Worm (Caenorhabditis elegans) whole organism, late embryonic: Measurements from ENCODE around the gene grld-1.

ENCODE experiments used
- C08G9.2 ChIP-seq: sonication (generic microtip); optimal IDR thresholded peaks from 2 replicates; lab custom pipeline; 2016; ENCODE audit warnings: mild to moderate bottlenecking, missing genetic modification characterization, moderate library complexity, missing compliant biosample characterization
- C38D4.7 ChIP-seq: fragments of 200-800 bp; sonication (Bioruptor generic); optimal IDR thresholded peaks from 2 replicates; lab custom pipeline; 2018; ENCODE audit warnings: mild to moderate bottlenecking, missing genetic modification characterization, moderate library complexity, missing compliant biosample characterization
- F13H6.1 ChIP-seq: sonication (generic microtip); optimal IDR thresholded peaks from 2 replicates; lab custom pipeline; 2016; ENCODE audit warnings: missing genetic modification characterization, missing compliant biosample characterization
- K02D7.2 ChIP-seq: sonication (generic microtip); optimal IDR thresholded peaks from 2 replicates; lab custom pipeline; 2017; ENCODE audit warnings: mild to moderate bottlenecking, missing genetic modification characterization, missing compliant biosample characterization
- T23F11.4 ChIP-seq: fragments of 200-800 bp; sonication (Bioruptor generic); optimal IDR thresholded peaks from 2 replicates; lab custom pipeline; 2018; ENCODE audit warnings: mild to moderate bottlenecking, missing genetic modification characterization, missing compliant biosample characterization
- ahr-1 ChIP-seq: sonication (generic microtip); optimal IDR thresholded peaks from 2 replicates; lab custom pipeline; 2016; ENCODE audit warnings: missing genetic modification characterization, missing compliant biosample characterization
- ceh-2 ChIP-seq: sonication (generic microtip); optimal IDR thresholded peaks from 2 replicates; lab custom pipeline; 2016; ENCODE audit warnings: missing genotype, missing genetic modification characterization, missing compliant biosample characterization
- ceh-30 ChIP-seq: fragments of 150-350 bp; optimal IDR thresholded peaks from 2 replicates; lab custom pipeline; 2014; ENCODE audit warnings: missing biosample characterization, missing genetic modification characterization
- ceh-34 ChIP-seq: sonication (generic microtip); optimal IDR thresholded peaks from 2 replicates; lab custom pipeline; 2016; ENCODE audit warnings: mild to moderate bottlenecking, missing genetic modification characterization, missing compliant biosample characterization
- ceh-45 ChIP-seq: fragments of 200-800 bp; sonication (Bioruptor generic); IDR thresholded peaks from 2 replicates; pipeline ENCODE4 v1.3.6; 2022; ENCODE audit warnings: missing genetic modification reagents, missing genetic modification characterization, missing compliant biosample characterization
- ceh-6 ChIP-seq: fragments of 200-800 bp; sonication (Bioruptor generic); optimal IDR thresholded peaks from 2 replicates; lab custom pipeline; 2018; ENCODE audit warnings: mild to moderate bottlenecking, missing genetic modification characterization, missing compliant biosample characterization
- ceh-9 ChIP-seq: sonication (generic microtip); optimal IDR thresholded peaks from 2 replicates; lab custom pipeline; 2016; ENCODE audit warnings: mild to moderate bottlenecking, missing genetic modification characterization, inconsistent platforms, missing compliant biosample characterization
- dve-1 ChIP-seq: sonication (generic microtip); optimal IDR thresholded peaks from 2 replicates; lab custom pipeline; 2017; ENCODE audit warnings: antibody characterized with exemption, mild to moderate bottlenecking, missing genetic modification characterization, missing compliant biosample characterization
- elt-2 ChIP-seq: sonication (generic microtip); optimal IDR thresholded peaks from 2 replicates; lab custom pipeline; 2016; ENCODE audit warnings: missing genetic modification reagents, missing genetic modification characterization, missing compliant biosample characterization
- elt-4 ChIP-seq: sonication (generic microtip); optimal IDR thresholded peaks from 2 replicates; lab custom pipeline; 2016; ENCODE audit warnings: missing genetic modification characterization, missing compliant biosample characterization
- fkh-10 ChIP-seq: fragments of 150-350 bp; optimal IDR thresholded peaks from 2 replicates; lab custom pipeline; 2014; ENCODE audit warnings: missing biosample characterization, missing genetic modification reagents, missing genetic modification characterization
- fkh-6 ChIP-seq: sonication (generic microtip); optimal IDR thresholded peaks from 2 replicates; lab custom pipeline; 2016; ENCODE audit warnings: missing genetic modification characterization, missing compliant biosample characterization
- gmeb-2 ChIP-seq: sonication (generic microtip); optimal IDR thresholded peaks from 2 replicates; lab custom pipeline; 2016; ENCODE audit warnings: missing genetic modification characterization, inconsistent platforms, missing compliant biosample characterization
- hlh-15 ChIP-seq: sonication (generic microtip); optimal IDR thresholded peaks from 2 replicates; lab custom pipeline; 2016; ENCODE audit warnings: missing genetic modification characterization, missing compliant biosample characterization
- hlh-30 ChIP-seq: sonication (generic microtip); optimal IDR thresholded peaks from 2 replicates; lab custom pipeline; 2017; ENCODE audit warnings: antibody characterized with exemption, missing genetic modification characterization, missing compliant biosample characterization; ENCODE audit not compliant: insufficient read depth
- lim-6 ChIP-seq: sonication (generic microtip); optimal IDR thresholded peaks from 2 replicates; lab custom pipeline; 2016; ENCODE audit warnings: missing genetic modification characterization, missing compliant biosample characterization
- nfya-1 ChIP-seq: sonication (generic microtip); optimal IDR thresholded peaks from 2 replicates; lab custom pipeline; 2017; ENCODE audit warnings: missing genetic modification characterization, mild to moderate bottlenecking, missing compliant biosample characterization, antibody characterized with exemption, moderate library complexity
- nhr-232 ChIP-seq: sonication (generic microtip); optimal IDR thresholded peaks from 2 replicates; lab custom pipeline; 2016; ENCODE audit warnings: missing genetic modification characterization, missing compliant biosample characterization
- odd-2 ChIP-seq: sonication (generic microtip); optimal IDR thresholded peaks from 2 replicates; lab custom pipeline; 2017; ENCODE audit warnings: antibody characterized with exemption, mild to moderate bottlenecking, missing genetic modification characterization, missing compliant biosample characterization
- pat-9 ChIP-seq: fragments of 200-800 bp; sonication (Bioruptor generic); optimal IDR thresholded peaks from 2 replicates; lab custom pipeline; 2018; ENCODE audit warnings: mild to moderate bottlenecking, missing genetic modification characterization, moderate library complexity, missing compliant biosample characterization
- pax-1 ChIP-seq: fragments of 150-350 bp; optimal IDR thresholded peaks from 2 replicates; lab custom pipeline; 2014; ENCODE audit warnings: missing biosample characterization, missing genetic modification characterization
- pha-2 ChIP-seq: sonication (generic microtip); optimal IDR thresholded peaks from 2 replicates; lab custom pipeline; 2017; ENCODE audit warnings: mild to moderate bottlenecking, missing genetic modification characterization, missing compliant biosample characterization
- pha-4 ChIP-seq: fragments of 150-350 bp; optimal IDR thresholded peaks from 2 replicates; lab custom pipeline; 2018; ENCODE audit warnings: missing biosample characterization, missing genetic modification reagents, missing genetic modification characterization
- pqm-1 ChIP-seq: sonication (generic microtip); optimal IDR thresholded peaks from 2 replicates; lab custom pipeline; 2016; ENCODE audit warnings: missing genetic modification characterization, missing compliant biosample characterization
- pros-1 ChIP-seq: fragments of 150-350 bp; optimal IDR thresholded peaks from 2 replicates; lab custom pipeline; 2014; ENCODE audit warnings: missing biosample characterization, missing genetic modification reagents, missing genetic modification characterization
- ref-2 ChIP-seq: sonication (generic microtip); optimal IDR thresholded peaks from 2 replicates; lab custom pipeline; 2016; ENCODE audit warnings: missing genetic modification characterization, missing compliant biosample characterization
- rnt-1 ChIP-seq: sonication (generic microtip); optimal IDR thresholded peaks from 2 replicates; lab custom pipeline; 2016; ENCODE audit warnings: missing genetic modification characterization, missing compliant biosample characterization
- unc-3 ChIP-seq, 2 experiments: fragments of 200-800 bp in 1 of 2; sonication (Bioruptor generic) in 1 of 2; sonication (generic microtip) in 1 of 2; conservative IDR thresholded peaks in 1 of 2; optimal IDR thresholded peaks in 1 of 2; 2 replicates each; pipeline versions ENCODE4 v1.3.6 to Lab custom; 2016 to 2022; ENCODE audit warnings: missing compliant biosample characterization in 2 of 2, missing genetic modification characterization in 2 of 2, missing genetic modification reagents in 1 of 2
- unc-86 ChIP-seq: sonication (generic microtip); optimal IDR thresholded peaks from 2 replicates; lab custom pipeline; 2016; ENCODE audit warnings: missing genetic modification characterization, missing compliant biosample characterization
- zip-5 ChIP-seq: sonication (generic microtip); optimal IDR thresholded peaks from 2 replicates; lab custom pipeline; 2016; ENCODE audit warnings: missing genetic modification characterization, missing compliant biosample characterization
- ztf-16 ChIP-seq: sonication (generic microtip); optimal IDR thresholded peaks from 2 replicates; lab custom pipeline; 2017; ENCODE audit warnings: missing genetic modification characterization, missing compliant biosample characterization

The grld-1 gene

DNA sequence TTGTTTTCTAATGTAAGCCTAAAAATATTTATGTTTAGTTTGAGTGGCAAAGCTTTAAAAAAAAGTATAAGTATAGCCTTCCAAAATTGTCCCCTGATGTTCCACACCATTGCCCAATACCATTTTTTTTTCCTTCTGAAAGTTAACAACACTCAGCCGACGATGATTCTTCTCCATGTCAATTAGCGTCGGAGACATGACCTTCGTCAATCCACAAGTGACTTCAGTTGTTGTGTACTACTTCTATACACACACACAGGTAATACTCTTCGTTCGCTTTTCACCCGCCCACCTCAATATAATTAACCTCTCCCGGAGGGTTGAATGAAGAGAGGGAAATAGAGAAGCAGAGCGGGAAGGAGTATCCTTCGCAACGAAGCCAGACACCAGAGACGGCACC is 39.0 kb upstream of the grld-1 start, which contains the start of gene cutl-24:
cutl-24 (plus strand) TSS at position 301 of the 400 bp plus-strand sequence.
- TF ChIP-seq C38D4.7 (GFP tag; lab: Kevin White, UChicago): no peak
- no peak for TF ChIP-seq fkh-10 (GFP tag; lab: Kevin White, UChicago)
- no peak for TF ChIP-seq pqm-1 (tag; lab: Kevin White, UChicago)
- TF ChIP-seq gmeb-2 (tag; lab: Kevin White, UChicago): no peak
- TF ChIP-seq hlh-15 (tag; lab: Kevin White, UChicago): no peak
- TF ChIP-seq pha-2: no peak
- no peak for TF ChIP-seq elt-2 (tag; lab: Kevin White, UChicago)
- TF ChIP-seq elt-4 (tag; lab: Kevin White, UChicago): no peak
- TF ChIP-seq ceh-2 (tag; lab: Kevin White, UChicago): no peak
- no peak for TF ChIP-seq hlh-30 (tag; lab: Kevin White, UChicago)
- no peak for TF ChIP-seq T23F11.4 (GFP tag; lab: Kevin White, UChicago)
- TF ChIP-seq ceh-30 (tag; lab: Kevin White, UChicago): no peak
- no peak for TF ChIP-seq unc-86 (tag; lab: Kevin White, UChicago)
- TF ChIP-seq ceh-45 (GFP tag; lab: Robert Waterston, UW): no peak
- no peak for TF ChIP-seq ref-2 (tag; lab: Kevin White, UChicago)
- TF ChIP-seq pax-1 (tag; lab: Kevin White, UChicago): no peak
- no peak for TF ChIP-seq C08G9.2 (tag; lab: Kevin White, UChicago)
- TF ChIP-seq F13H6.1 (tag; lab: Kevin White, UChicago): no peak
- no peak for TF ChIP-seq fkh-6 (tag; lab: Kevin White, UChicago)

DNA sequence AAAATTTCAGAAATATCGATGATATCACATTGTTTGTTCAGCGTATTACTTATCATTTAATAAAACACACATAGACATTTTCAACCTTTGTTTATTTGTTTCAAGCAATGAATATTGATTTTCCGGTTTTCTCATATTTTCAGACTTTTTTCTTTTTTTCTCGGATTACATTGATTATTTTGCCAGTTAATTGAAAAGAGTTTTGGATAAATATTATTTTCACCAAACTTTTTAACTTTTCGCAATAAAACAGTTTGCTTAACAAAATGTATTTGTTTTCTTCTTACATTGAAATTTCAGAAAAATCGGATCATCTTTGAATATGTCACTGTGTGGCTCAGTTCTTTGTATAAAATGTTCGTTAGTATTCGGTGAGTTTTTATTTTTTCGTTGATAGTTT is 36.8 kb upstream of the grld-1 start, which contains the start of gene Y38C1AA.6:
Y38C1AA.6 (plus strand) TSS at position 301 of the 400 bp plus-strand sequence.
- no peak for TF ChIP-seq pros-1 (tag; lab: Kevin White, UChicago)
- TF ChIP-seq ahr-1 (tag; lab: Kevin White, UChicago): no peak
- no peak for TF ChIP-seq K02D7.2 (tag; lab: Kevin White, UChicago)
- TF ChIP-seq ceh-30 (tag; lab: Kevin White, UChicago): no peak
- TF ChIP-seq fkh-10 (GFP tag; lab: Kevin White, UChicago): no peak
- no peak for TF ChIP-seq nhr-232 (tag; lab: Kevin White, UChicago)
- no peak for TF ChIP-seq ceh-6
- no peak for TF ChIP-seq nfya-1 (tag; lab: Kevin White, UChicago)
- TF ChIP-seq odd-2: no peak
- no peak for TF ChIP-seq pha-4 (tag; lab: Kevin White, UChicago)
- TF ChIP-seq lim-6 (tag; lab: Kevin White, UChicago): no peak
- no peak for TF ChIP-seq ceh-9 (tag; lab: Kevin White, UChicago)
- no peak for TF ChIP-seq hlh-30 (tag; lab: Kevin White, UChicago)
- no peak for TF ChIP-seq dve-1 (tag; lab: Kevin White, UChicago)
- TF ChIP-seq unc-3 (GFP tag; conservative IDR thresholded peaks at IDR 0.05; lab: Robert Waterston, UW): no peak
- TF ChIP-seq unc-3 (tag; optimal IDR thresholded peaks at IDR 0.05; lab: Kevin White, UChicago): no peak
- no peak for TF ChIP-seq unc-86 (tag; lab: Kevin White, UChicago)
- no peak for TF ChIP-seq T23F11.4 (GFP tag; lab: Kevin White, UChicago)
- no peak for TF ChIP-seq ztf-16 (tag; lab: Kevin White, UChicago)

DNA sequence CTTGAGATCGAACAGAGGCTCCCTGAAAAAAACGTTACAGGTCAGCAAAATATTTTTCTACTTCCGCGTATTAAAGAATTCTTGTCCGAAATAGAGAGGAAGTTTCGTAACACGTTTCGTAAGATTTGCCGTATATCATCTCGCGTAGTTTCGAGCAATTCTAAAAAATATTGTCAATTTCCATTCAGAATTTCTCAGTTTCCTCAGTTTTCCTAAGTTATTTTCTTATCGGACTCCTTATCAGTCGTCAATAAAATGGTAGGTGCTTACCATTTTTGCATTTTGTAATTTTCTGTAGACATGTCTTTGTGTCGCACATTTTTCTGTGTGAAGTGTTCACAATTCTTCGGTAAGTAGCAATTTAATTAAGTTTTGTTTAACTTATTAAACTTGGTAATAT is 34.1 kb upstream of the grld-1 start, which contains the start of gene Y38C1AA.19:
Y38C1AA.19 (plus strand) TSS at position 301 of the 400 bp plus-strand sequence.
- TF ChIP-seq C38D4.7 (GFP tag; lab: Kevin White, UChicago): no peak
- no peak for TF ChIP-seq ceh-45 (GFP tag; lab: Robert Waterston, UW)
- TF ChIP-seq elt-2 (tag; lab: Kevin White, UChicago): no peak
- no peak for TF ChIP-seq pat-9
- no peak for TF ChIP-seq pax-1 (tag; lab: Kevin White, UChicago)
- TF ChIP-seq hlh-15 (tag; lab: Kevin White, UChicago): no peak
- no peak for TF ChIP-seq fkh-6 (tag; lab: Kevin White, UChicago)
- TF ChIP-seq zip-5: no peak
- no peak for TF ChIP-seq ceh-6
- TF ChIP-seq pha-2: no peak
- no peak for TF ChIP-seq unc-86 (tag; lab: Kevin White, UChicago)
- TF ChIP-seq ceh-2 (tag; lab: Kevin White, UChicago): no peak
- TF ChIP-seq rnt-1 (tag; lab: Kevin White, UChicago): no peak
- no peak for TF ChIP-seq ceh-34
- TF ChIP-seq, all 69 proteins: peak for 0
